Worm (Caenorhabditis elegans): ENCODE data around the gene cope-1.

DNA sequence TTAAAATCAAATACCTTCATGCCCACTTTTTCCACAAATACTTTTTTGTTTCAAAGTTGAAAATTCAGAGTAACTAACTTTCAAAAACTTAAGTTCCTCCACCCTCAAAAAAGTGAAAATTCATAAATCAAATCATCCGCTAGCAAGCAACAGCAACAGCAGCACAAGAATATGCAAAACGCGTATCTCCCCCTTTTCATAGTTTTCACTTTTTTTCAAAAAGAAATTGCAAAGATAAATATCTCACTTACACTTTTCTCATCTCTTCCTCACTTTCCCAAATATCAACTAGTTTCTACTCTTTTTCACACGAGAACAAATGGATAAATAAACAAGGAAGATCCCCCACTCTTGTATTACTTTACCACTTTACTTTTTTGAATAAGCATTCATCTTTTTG is 44.4 kb upstream of the cope-1 start:
- TF ChIP-seq lsy-2 (tag; optimal IDR thresholded peaks at IDR 0.05) (no peak), ztf-11 (tag; optimal IDR thresholded peaks at IDR 0.05) (no peak), unc-62 (GFP tag; optimal IDR thresholded peaks at IDR 0.05) (no peak), egl-27 (tag; optimal IDR thresholded peaks at IDR 0.05) (no peak), ztf-1 (GFP tag; conservative IDR thresholded peaks at IDR 0.05) (no peak), nhr-237 (tag; optimal IDR thresholded peaks at IDR 0.05) (no peak), snpc-4 (tag; optimal IDR thresholded peaks at IDR 0.05) (no peak), F13H6.1 (tag; optimal IDR thresholded peaks at IDR 0.05) (no peak), ceh-82 (tag; optimal IDR thresholded peaks at IDR 0.05) (no peak), zag-1 (tag; optimal IDR thresholded peaks at IDR 0.05) (no peak)

Data from whole organism, L2 larva.